Fruit fly (Drosophila melanogaster): ENCODE results near the gene Hmgcr.

DNA sequence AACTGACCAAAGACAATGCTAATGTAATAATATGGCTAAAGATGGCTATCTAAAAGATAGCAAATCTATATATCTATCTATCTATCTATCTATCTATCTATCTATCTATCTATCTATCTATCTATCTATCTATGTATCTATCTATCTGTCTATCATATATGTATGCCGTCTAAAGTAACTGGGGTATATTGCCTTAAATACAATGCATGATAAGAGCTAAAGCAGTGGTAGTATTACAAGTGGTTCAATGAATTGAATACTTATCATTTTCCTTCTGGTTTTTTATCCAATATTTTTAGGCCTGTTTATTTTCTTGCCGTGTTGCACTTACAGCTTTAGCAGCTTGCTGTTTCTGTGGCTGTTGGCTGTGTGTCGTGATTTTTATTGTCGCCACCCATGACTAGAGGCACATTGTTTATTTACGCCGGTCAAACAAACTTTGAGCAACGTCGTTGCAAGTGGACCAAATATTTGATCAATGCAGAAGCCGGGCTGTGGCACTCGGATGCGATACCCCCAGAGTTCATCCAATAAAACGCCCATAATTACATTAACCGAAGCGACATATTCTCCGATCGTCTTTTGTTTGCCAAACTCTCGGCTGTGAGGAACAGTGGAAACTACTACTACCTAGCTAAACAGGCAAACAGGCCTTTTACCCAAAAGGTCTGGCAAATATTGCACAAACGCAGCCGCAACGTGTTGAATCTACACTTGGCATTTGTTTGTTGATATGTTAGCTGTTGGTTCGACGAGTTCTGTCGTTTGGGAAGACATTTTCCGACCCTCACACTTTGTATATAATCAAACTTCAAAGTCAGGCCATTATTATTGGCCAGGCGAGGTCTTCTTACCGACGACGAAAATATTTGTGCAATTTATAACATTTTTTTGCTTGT lies 4.8 kb downstream of the Hmgcr start:
- TF ChIP-seq h (optimal IDR thresholded peaks at IDR 0.05), result no peak
- no peak for TF ChIP-seq Sin3A (optimal IDR thresholded peaks at IDR 0.05)
- no peak for TF ChIP-seq Myc (optimal IDR thresholded peaks at IDR 0.05)
- TF ChIP-seq psq (optimal IDR thresholded peaks at IDR 0.05), result no peak
- no peak for TF ChIP-seq insv (optimal IDR thresholded peaks at IDR 0.05)
